Worm (Caenorhabditis elegans): ENCODE data around the gene glr-4.

DNA sequence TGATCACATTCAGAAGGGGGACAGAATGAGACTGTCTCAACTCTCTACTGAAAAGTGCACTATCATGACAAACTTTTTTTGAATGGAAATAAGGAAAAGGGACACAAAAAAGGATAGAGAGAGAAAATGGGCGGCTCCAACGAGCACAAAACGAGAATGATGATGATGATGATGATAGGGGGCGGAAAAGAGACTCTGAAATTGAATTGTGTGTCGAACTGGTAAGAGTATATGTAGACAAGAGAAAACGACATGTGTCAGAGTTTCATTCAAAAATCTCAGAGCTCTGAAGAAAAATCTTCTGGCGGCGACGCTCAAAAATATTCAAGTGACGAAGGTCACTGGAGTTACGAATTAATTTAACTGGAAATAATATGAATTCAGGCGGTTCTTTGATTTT, 1.2 kb upstream of the glr-4 start:
- TF ChIP-seq ztf-11 (tag; optimal IDR thresholded peaks at IDR 0.05) (no peak), ceh-82 (tag; optimal IDR thresholded peaks at IDR 0.05) (no peak), lin-11 (tag; optimal IDR thresholded peaks at IDR 0.05) (no peak), nhr-237 (tag; optimal IDR thresholded peaks at IDR 0.05) (no peak), mdl-1 (tag; optimal IDR thresholded peaks at IDR 0.05) (no peak), fos-1 (tag; optimal IDR thresholded peaks at IDR 0.05) (no peak), gmeb-1 (tag; optimal IDR thresholded peaks at IDR 0.05) (no peak), unc-55 (GFP tag; optimal IDR thresholded peaks at IDR 0.05) (no peak), ztf-4 (tag; optimal IDR thresholded peaks at IDR 0.05) (no peak)
